Fruit fly (Drosophila melanogaster) whole organism, embryonic: Measurements from ENCODE around the gene CG15196.

Experiments
- ATbp ChIP-seq: fragments of 200-800 bp; sonication (Bioruptor generic); optimal IDR thresholded peaks from 2 replicates; lab custom pipeline; 2017; ENCODE audit warnings: missing biosample characterization, mild to moderate bottlenecking, missing genetic modification characterization, missing genetic modification reagents
- CG10543 ChIP-seq: fragments of 200-800 bp; sonication (Bioruptor generic); optimal IDR thresholded peaks from 3 replicates; lab custom pipeline; 2017; ENCODE audit warnings: missing biosample characterization, mild to moderate bottlenecking, missing genetic modification characterization, moderate library complexity
- CG11398 ChIP-seq: fragments of 200-800 bp; sonication (Bioruptor generic); optimal IDR thresholded peaks from 2 replicates; lab custom pipeline; 2016; ENCODE audit warnings: missing biosample characterization, missing genetic modification characterization
- CG11560 ChIP-seq: fragments of 200-800 bp; sonication (Bioruptor generic); IDR thresholded peaks from 3 replicates; pipeline ENCODE4 v1.3.6; 2022; ENCODE audit warnings: missing biosample characterization, missing genetic modification characterization
- CG11723 ChIP-seq: fragments of 200-800 bp; sonication (Bioruptor generic); optimal IDR thresholded peaks from 2 replicates; lab custom pipeline; 2017; ENCODE audit warnings: missing biosample characterization, mild to moderate bottlenecking, missing genetic modification characterization
- CG12071 ChIP-seq: fragments of 200-800 bp; sonication (Bioruptor generic); optimal IDR thresholded peaks from 3 replicates; lab custom pipeline; 2018; ENCODE audit warnings: missing biosample characterization, mild to moderate bottlenecking, missing genetic modification characterization
- CG12659 ChIP-seq: fragments of 200-800 bp; sonication (Bioruptor generic); optimal IDR thresholded peaks from 3 replicates; lab custom pipeline; 2017; ENCODE audit warnings: mild to moderate bottlenecking, missing biosample characterization, missing genetic modification reagents, missing genetic modification characterization
- CG13424 ChIP-seq: fragments of 200-800 bp; sonication (Bioruptor generic); optimal IDR thresholded peaks from 2 replicates; lab custom pipeline; 2019; ENCODE audit warnings: missing biosample characterization, mild to moderate bottlenecking, missing genetic modification characterization, moderate library complexity
- CG1603 ChIP-seq: fragments of 200-800 bp; sonication (Bioruptor generic); optimal IDR thresholded peaks from 2 replicates; lab custom pipeline; 2019; ENCODE audit warnings: missing biosample characterization, mild to moderate bottlenecking, missing genetic modification characterization, moderate library complexity
- CG1647 ChIP-seq: fragments of 200-800 bp; sonication (Bioruptor generic); optimal IDR thresholded peaks from 3 replicates; lab custom pipeline; 2016; ENCODE audit warnings: missing biosample characterization, missing genetic modification characterization
- CG1792 ChIP-seq: fragments of 200-800 bp; sonication (Bioruptor generic); optimal IDR thresholded peaks from 2 replicates; lab custom pipeline; 2016; ENCODE audit warnings: missing biosample characterization, missing genetic modification characterization
- CG18011 ChIP-seq: fragments of 200-800 bp; sonication (Bioruptor generic); optimal IDR thresholded peaks from 2 replicates; lab custom pipeline; 2017; ENCODE audit warnings: missing biosample characterization, missing genetic modification characterization, mild to moderate bottlenecking, moderate library complexity, missing genotype
- CG2678 ChIP-seq: fragments of 200-800 bp; sonication (Bioruptor generic); optimal IDR thresholded peaks from 3 replicates; lab custom pipeline; 2019; ENCODE audit warnings: missing biosample characterization, mild to moderate bottlenecking, missing genetic modification characterization, moderate library complexity
- CG2712 ChIP-seq: fragments of 200-800 bp; optimal IDR thresholded peaks from 3 replicates; lab custom pipeline; 2019; ENCODE audit warnings: missing biosample characterization, mild to moderate bottlenecking, missing genetic modification characterization, moderate library complexity
- CG30020 ChIP-seq: fragments of 200-800 bp; optimal IDR thresholded peaks from 2 replicates; lab custom pipeline; 2019; ENCODE audit warnings: missing biosample characterization, mild to moderate bottlenecking, missing genetic modification characterization, moderate library complexity
- CG31441 ChIP-seq: fragments of 200-800 bp; sonication (Bioruptor generic); IDR thresholded peaks from 2 replicates; pipeline ENCODE4 v1.3.6; 2022; ENCODE audit warnings: missing biosample characterization, missing genetic modification characterization
- CG3163 ChIP-seq: fragments of 200-800 bp; sonication (Bioruptor generic); optimal IDR thresholded peaks from 3 replicates; lab custom pipeline; 2016; ENCODE audit warnings: missing biosample characterization, missing genetic modification characterization
- CG3726 ChIP-seq: fragments of 200-800 bp; sonication (Bioruptor generic); IDR thresholded peaks from 3 replicates; pipeline ENCODE4, ENCODE4 v1.3.6; 2022; ENCODE audit warnings: missing biosample characterization, missing genetic modification characterization
- CG3838 ChIP-seq: fragments of 200-800 bp; sonication (Bioruptor generic); optimal IDR thresholded peaks from 3 replicates; lab custom pipeline; 2016; ENCODE audit warnings: missing biosample characterization, missing genetic modification characterization
- CG3995 ChIP-seq: fragments of 200-800 bp; sonication (Bioruptor generic); optimal IDR thresholded peaks from 3 replicates; lab custom pipeline; 2016; ENCODE audit warnings: missing biosample characterization, missing genetic modification characterization
- CG4707 ChIP-seq: fragments of 200-800 bp; sonication (Bioruptor generic); optimal IDR thresholded peaks from 2 replicates; lab custom pipeline; 2018; ENCODE audit warnings: missing biosample characterization, mild to moderate bottlenecking, missing genetic modification characterization, moderate library complexity
- CG6791 ChIP-seq: fragments of 200-800 bp; sonication (Bioruptor generic); IDR thresholded peaks from 3 replicates; pipeline ENCODE4 v1.3.6; 2022; ENCODE audit warnings: missing biosample characterization, missing genetic modification characterization; ENCODE audit not compliant: partially characterized antibody
- CTCF ChIP-seq: fragments of 200-800 bp; sonication (Bioruptor generic); optimal IDR thresholded peaks from 2 replicates; lab custom pipeline; 2017; ENCODE audit warnings: missing biosample characterization, mild to moderate bottlenecking, missing genetic modification characterization, moderate library complexity
- Dad ChIP-seq: fragments of 200-800 bp; sonication (Bioruptor generic); optimal IDR thresholded peaks from 3 replicates; lab custom pipeline; 2016; ENCODE audit warnings: missing biosample characterization, missing genetic modification characterization
- Dbx ChIP-seq: fragments of 200-800 bp; sonication (Bioruptor generic); IDR thresholded peaks from 3 replicates; pipeline ENCODE4 v1.3.6; 2022; ENCODE audit warnings: missing biosample characterization, missing genetic modification characterization
- Hand ChIP-seq: fragments of 200-800 bp; sonication (Bioruptor generic); optimal IDR thresholded peaks from 2 replicates; lab custom pipeline; 2017; ENCODE audit warnings: mild to moderate bottlenecking, missing biosample characterization, missing genetic modification reagents, missing genetic modification characterization
- Hr39 ChIP-seq: fragments of >200 bp; optimal IDR thresholded peaks from 2 replicates; lab custom pipeline; 2017
- Hr51 ChIP-seq, 2 experiments: fragments of 200-800 bp; sonication (Bioruptor generic); optimal IDR thresholded peaks; 2 replicates in 1 of 2; 3 replicates in 1 of 2; lab custom pipeline; 2016 to 2018; ENCODE audit warnings: missing biosample characterization in 2 of 2, missing genetic modification characterization in 2 of 2, mild to moderate bottlenecking in 1 of 2, moderate library complexity in 1 of 2
- Lhr ChIP-seq: fragments of 200-800 bp; sonication (Bioruptor generic); optimal IDR thresholded peaks from 3 replicates; lab custom pipeline; 2017; ENCODE audit warnings: mild to moderate bottlenecking, missing biosample characterization, missing genetic modification reagents, missing genetic modification characterization
- MTF-1 ChIP-seq: fragments of 200-800 bp; sonication (Bioruptor generic); optimal IDR thresholded peaks from 2 replicates; lab custom pipeline; 2018; ENCODE audit warnings: missing biosample characterization, mild to moderate bottlenecking, missing genetic modification characterization, borderline replicate concordance
- Max ChIP-seq: fragments of 200-800 bp; sonication (Bioruptor generic); optimal IDR thresholded peaks from 2 replicates; lab custom pipeline; 2016; ENCODE audit warnings: missing biosample characterization, mild to moderate bottlenecking, missing genetic modification characterization
- Scr ChIP-seq: fragments of 200-800 bp; sonication (Bioruptor generic); IDR thresholded peaks from 2 replicates; pipeline ENCODE4 v1.3.6; 2022; ENCODE audit warnings: missing biosample characterization, missing genetic modification characterization; ENCODE audit not compliant: partially characterized antibody
- Usf ChIP-seq: fragments of 200-800 bp; sonication (Bioruptor generic); optimal IDR thresholded peaks from 2 replicates; lab custom pipeline; 2017; ENCODE audit warnings: missing genotype, missing biosample characterization, missing genetic modification characterization
- ab ChIP-seq: fragments of 200-800 bp; sonication (Bioruptor generic); optimal IDR thresholded peaks from 2 replicates; lab custom pipeline; 2016; ENCODE audit warnings: missing biosample characterization, missing genetic modification characterization
- aop ChIP-seq: fragments of 200-800 bp; sonication (Bioruptor generic); IDR thresholded peaks from 2 replicates; pipeline ENCODE4 v1.3.6; 2022; ENCODE audit warnings: missing biosample characterization, missing genetic modification characterization
- bsh ChIP-seq, 2 experiments: fragments of 200-800 bp; sonication (Bioruptor generic); optimal IDR thresholded peaks; 2 replicates each; lab custom pipeline; 2017 to 2018; ENCODE audit warnings: mild to moderate bottlenecking in 2 of 2, missing biosample characterization in 2 of 2, missing genetic modification characterization in 2 of 2, moderate library complexity in 1 of 2
- cato ChIP-seq: fragments of 200-800 bp; sonication (Bioruptor generic); optimal IDR thresholded peaks from 2 replicates; lab custom pipeline; 2016; ENCODE audit warnings: missing biosample characterization, missing genetic modification characterization, borderline replicate concordance
- chif ChIP-seq, 2 experiments: fragments of 200-800 bp; sonication (Bioruptor generic); optimal IDR thresholded peaks; 3 replicates each; lab custom pipeline; 2016; ENCODE audit warnings: missing biosample characterization in 2 of 2, missing genetic modification characterization in 2 of 2
- crol ChIP-seq: fragments of 200-800 bp; sonication (Bioruptor generic); IDR thresholded peaks from 2 replicates; pipeline ENCODE4 v1.3.6; 2022; ENCODE audit warnings: missing biosample characterization, missing genetic modification characterization
- crp ChIP-seq, 2 experiments: fragments of 200-800 bp; sonication (Bioruptor generic); optimal IDR thresholded peaks; 2 replicates in 1 of 2; 3 replicates in 1 of 2; lab custom pipeline; 2017; ENCODE audit warnings: missing biosample characterization in 2 of 2, missing genetic modification characterization in 2 of 2, mild to moderate bottlenecking in 1 of 2, moderate library complexity in 1 of 2
- en ChIP-seq: fragments of 200-800 bp; sonication (Bioruptor generic); optimal IDR thresholded peaks from 2 replicates; lab custom pipeline; 2016; ENCODE audit warnings: missing biosample characterization, missing genetic modification characterization
- esg ChIP-seq: fragments of 200-800 bp; sonication (Bioruptor generic); conservative IDR thresholded peaks from 2 replicates; pipeline ENCODE4 v1.3.6; 2022; ENCODE audit warnings: missing biosample characterization, missing genetic modification characterization
- eve ChIP-seq, 2 experiments: fragments of >200 bp; optimal IDR thresholded peaks; 2 replicates each; lab custom pipeline; 2017; ENCODE audit warnings: missing biosample characterization in 2 of 2, missing genetic modification characterization in 2 of 2
- gce ChIP-seq: fragments of 200-800 bp; sonication (Bioruptor generic); IDR thresholded peaks from 3 replicates; pipeline ENCODE4 v1.3.6; 2022; ENCODE audit warnings: missing biosample characterization, missing genetic modification characterization
- gfzf ChIP-seq: fragments of 200-800 bp; sonication (Bioruptor generic); optimal IDR thresholded peaks from 2 replicates; lab custom pipeline; 2016; ENCODE audit warnings: missing biosample characterization, mild to moderate bottlenecking, missing genetic modification characterization, moderate library complexity
- p53 ChIP-seq: fragments of 200-800 bp; sonication (Bioruptor generic); optimal IDR thresholded peaks from 2 replicates; lab custom pipeline; 2016; ENCODE audit warnings: missing biosample characterization, missing genetic modification characterization
- ro ChIP-seq: fragments of 200-800 bp; sonication (Bioruptor generic); IDR thresholded peaks from 2 replicates; pipeline ENCODE4 v1.3.6; 2022; ENCODE audit warnings: missing biosample characterization, missing genetic modification characterization
- salm ChIP-seq: fragments of 200-800 bp; sonication (Bioruptor generic); optimal IDR thresholded peaks from 2 replicates; lab custom pipeline; 2018; ENCODE audit warnings: missing biosample characterization, mild to moderate bottlenecking, missing genetic modification characterization
- vnd ChIP-seq: fragments of 200-800 bp; sonication (Bioruptor generic); IDR thresholded peaks from 3 replicates; pipeline ENCODE4 v1.3.6; 2022; ENCODE audit warnings: missing biosample characterization, missing genetic modification characterization; ENCODE audit not compliant: partially characterized antibody
- wek ChIP-seq: fragments of 200-800 bp; sonication (Bioruptor generic); optimal IDR thresholded peaks from 3 replicates; lab custom pipeline; 2018; ENCODE audit warnings: missing biosample characterization, mild to moderate bottlenecking, missing genetic modification characterization, moderate library complexity

Gene CG15196

dm6 chrX:11452846-11453391 is 43.2 kb downstream of the CG15196 start (continued):
- TF ChIP-seq en (GFP tag; lab: Kevin White, UChicago) (peak; percentile 62), Dbx (GFP tag; lab: Robert Waterston, UW) (peak; percentile 88), CG30020 (tag; lab: Kevin White, UChicago) (peak; percentile 44), eve (GFP tag; optimal IDR thresholded peaks at IDR 0.05; lab: Kevin White, UChicago) (no peak), ab (no peak), CG3995 (GFP tag; lab: Kevin White, UChicago) (no peak), vnd (0 out of 3 replicates have a peak, but pooled peaks have one; percentile 17), CG11560 (tag; lab: Robert Waterston, UW) (peak; percentile 57; the same call in 1 of the 3 replicates), CG1603 (tag; lab: Kevin White, UChicago) (peak; percentile 88), Max (GFP tag; lab: Kevin White, UChicago) (no peak), Lhr (GFP tag; lab: Kevin White, UChicago) (peak; percentile 22), CG11723 (GFP tag; lab: Kevin White, UChicago) (peak; percentile 63), CG13424 (tag; lab: Kevin White, UChicago) (peak; percentile 69), gfzf (no peak), Dad (GFP tag; lab: Kevin White, UChicago) (peak; percentile 86), ATbp (GFP tag; lab: Kevin White, UChicago) (peak; percentile 79), CG3726 (peak; percentile 73; the same call in 2 of the 3 replicates), CG4707 (GFP tag; lab: Kevin White, UChicago) (peak; percentile 92), salm (tag; lab: Kevin White, UChicago) (peak; percentile 23), CG31441 (GFP tag; lab: Robert Waterston, UW) (peak; percentile 60; the same call in 1 of the 2 replicates), CG12071 (peak; percentile 72), CG1647 (GFP tag; lab: Kevin White, UChicago) (no peak), Hr39 (no peak), gce (peak; percentile 85), Hand (GFP tag; lab: Kevin White, UChicago) (peak; percentile 56), CG11398 (GFP tag; lab: Kevin White, UChicago) (peak; percentile 16), Hr51 (GFP tag; optimal IDR thresholded peaks at IDR 0.05; lab: Kevin White, UChicago) (peak; percentile 45 to 78), CG3838 (GFP tag; lab: Kevin White, UChicago) (no peak), aop (peak; percentile 36; the same call in 1 of the 2 replicates), MTF-1 (GFP tag; lab: Kevin White, UChicago) (no peak), CTCF (GFP tag; lab: Kevin White, UChicago) (no peak), p53 (GFP tag; lab: Kevin White, UChicago) (no peak), CG18011 (GFP tag; lab: Kevin White, UChicago) (peak; percentile 1), crol (GFP tag; lab: Robert Waterston, UW) (no peak), CG6791 (GFP tag; lab: Robert Waterston, UW) (no peak), crp (GFP tag; optimal IDR thresholded peaks at IDR 0.05; lab: Kevin White, UChicago) (peak in 1 of 2 experiments; percentile 46), bsh (GFP tag; optimal IDR thresholded peaks at IDR 0.05; lab: Kevin White, UChicago) (peak; percentile 68 to 76), ro (GFP tag; lab: Robert Waterston, UW) (peak; percentile 50; the same call in 1 of the 2 replicates), CG1792 (GFP tag; lab: Kevin White, UChicago) (peak; percentile 45), Usf (GFP tag; lab: Kevin White, UChicago) (no peak), CG2712 (peak; percentile 78), chif (GFP tag; optimal IDR thresholded peaks at IDR 0.05; lab: Kevin White, UChicago) (peak; percentile 53 to 70), wek (GFP tag; lab: Kevin White, UChicago) (peak; percentile 61), cato (GFP tag; lab: Kevin White, UChicago) (no peak), Scr (GFP tag; lab: Robert Waterston, UW) (no peak), CG3163 (GFP tag; lab: Kevin White, UChicago) (peak; percentile 10), CG12659 (GFP tag; lab: Kevin White, UChicago) (peak; percentile 64), esg (GFP tag; lab: Robert Waterston, UW) (peak; percentile 86), CG2678 (tag; lab: Kevin White, UChicago) (peak; percentile 83), CG10543 (GFP tag; lab: Kevin White, UChicago) (no peak)
